Worm (Caenorhabditis elegans) whole organism, L3 larva: ENCODE results near the gene C49H3.4.

Experiments
- R02D3.7 ChIP-seq: fragments of 150-350 bp; optimal IDR thresholded peaks from 2 replicates; lab custom pipeline; 2014; ENCODE audit warnings: missing biosample characterization, missing genetic modification characterization
- ZK546.5 ChIP-seq: sonication (generic microtip); optimal IDR thresholded peaks from 2 replicates; lab custom pipeline; 2017; ENCODE audit warnings: missing biosample characterization, missing genetic modification characterization
- aly-2 ChIP-seq: fragments of 150-350 bp; optimal IDR thresholded peaks from 2 replicates; lab custom pipeline; 2014; ENCODE audit warnings: missing biosample characterization, missing genetic modification characterization
- ama-1 ChIP-seq: fragments of 150-350 bp; optimal IDR thresholded peaks from 2 replicates; lab custom pipeline; 2018
- ceh-16 ChIP-seq: sonication (generic microtip); optimal IDR thresholded peaks from 2 replicates; lab custom pipeline; 2017; ENCODE audit warnings: missing biosample characterization, missing genetic modification characterization
- ceh-28 ChIP-seq: fragments of 150-350 bp; optimal IDR thresholded peaks from 2 replicates; lab custom pipeline; 2014; ENCODE audit warnings: missing biosample characterization, missing genetic modification reagents, missing genetic modification characterization
- ceh-82 ChIP-seq: fragments of 150-350 bp; optimal IDR thresholded peaks from 2 replicates; lab custom pipeline; 2014; ENCODE audit warnings: missing biosample characterization, missing genetic modification characterization
- daf-12 ChIP-seq: fragments of 150-350 bp; optimal IDR thresholded peaks from 2 replicates; lab custom pipeline; 2014; ENCODE audit warnings: missing biosample characterization, missing genetic modification reagents, missing genetic modification characterization
- egl-27 ChIP-seq: sonication (generic microtip); optimal IDR thresholded peaks from 4 replicates; lab custom pipeline; 2017; ENCODE audit warnings: missing biosample characterization, missing genetic modification reagents, missing genetic modification characterization
- egl-5 ChIP-seq: fragments of 150-350 bp; optimal IDR thresholded peaks from 2 replicates; lab custom pipeline; 2017; ENCODE audit warnings: missing biosample characterization, missing genetic modification reagents, missing genetic modification characterization, inconsistent platforms
- elt-1 ChIP-seq: fragments of 150-350 bp; optimal IDR thresholded peaks from 2 replicates; lab custom pipeline; 2014; ENCODE audit warnings: missing biosample characterization, missing genetic modification characterization
- elt-2 ChIP-seq: sonication (generic microtip); optimal IDR thresholded peaks from 2 replicates; lab custom pipeline; 2016; ENCODE audit warnings: missing genetic modification reagents, mild to moderate bottlenecking, missing genetic modification characterization, missing compliant biosample characterization
- fkh-10 ChIP-seq: sonication (generic microtip); optimal IDR thresholded peaks from 2 replicates; lab custom pipeline; 2017; ENCODE audit warnings: missing biosample characterization, missing genetic modification reagents, missing genetic modification characterization
- fkh-2 ChIP-seq: fragments of 150-350 bp; optimal IDR thresholded peaks from 2 replicates; lab custom pipeline; 2014; ENCODE audit warnings: missing biosample characterization, missing genetic modification reagents, missing genetic modification characterization
- fos-1 ChIP-seq: fragments of 150-350 bp; optimal IDR thresholded peaks from 2 replicates; lab custom pipeline; 2014; ENCODE audit warnings: missing biosample characterization, missing genetic modification characterization
- hmg-11 ChIP-seq: sonication (generic microtip); optimal IDR thresholded peaks from 2 replicates; lab custom pipeline; 2016; ENCODE audit warnings: missing genetic modification characterization, missing compliant biosample characterization
- jun-1 ChIP-seq: fragments of 150-350 bp; optimal IDR thresholded peaks from 2 replicates; lab custom pipeline; 2014; ENCODE audit warnings: missing biosample characterization, missing genetic modification reagents, missing genetic modification characterization
- lin-15B ChIP-seq: fragments of 150-350 bp; optimal IDR thresholded peaks from 2 replicates; lab custom pipeline; 2014; ENCODE audit warnings: missing biosample characterization, missing genetic modification characterization
- lin-39 ChIP-seq: fragments of 150-350 bp; optimal IDR thresholded peaks from 2 replicates; lab custom pipeline; 2018; ENCODE audit warnings: missing biosample characterization, missing genetic modification reagents, missing genetic modification characterization
- mdl-1 ChIP-seq: fragments of 150-350 bp; optimal IDR thresholded peaks from 2 replicates; lab custom pipeline; 2014; ENCODE audit warnings: missing biosample characterization, missing genetic modification characterization
- mml-1 ChIP-seq: fragments of 150-350 bp; sonication (generic microtip); optimal IDR thresholded peaks from 3 replicates; lab custom pipeline; 2014; ENCODE audit warnings: missing biosample characterization, missing genetic modification characterization
- nfya-1 ChIP-seq: sonication (generic microtip); optimal IDR thresholded peaks from 2 replicates; lab custom pipeline; 2017; ENCODE audit warnings: missing genetic modification characterization, mild to moderate bottlenecking, missing compliant biosample characterization, antibody characterized with exemption, moderate library complexity; ENCODE audit not compliant: insufficient read depth
- nhr-11 ChIP-seq: fragments of 150-350 bp; optimal IDR thresholded peaks from 2 replicates; lab custom pipeline; 2014; ENCODE audit warnings: missing biosample characterization, missing genetic modification characterization
- nhr-12 ChIP-seq: fragments of 150-350 bp; optimal IDR thresholded peaks from 2 replicates; lab custom pipeline; 2014; ENCODE audit warnings: missing biosample characterization, missing genetic modification characterization
- nhr-23 ChIP-seq: fragments of 150-350 bp; optimal IDR thresholded peaks from 2 replicates; lab custom pipeline; 2014; ENCODE audit warnings: missing biosample characterization, missing genetic modification reagents, missing genetic modification characterization
- nhr-237 ChIP-seq: fragments of 150-350 bp; optimal IDR thresholded peaks from 2 replicates; lab custom pipeline; 2014; ENCODE audit warnings: missing biosample characterization, missing genetic modification characterization
- nhr-25 ChIP-seq: sonication (generic microtip); optimal IDR thresholded peaks from 2 replicates; lab custom pipeline; 2017; ENCODE audit warnings: missing biosample characterization, missing genetic modification characterization
- nhr-67 ChIP-seq: fragments of 150-350 bp; optimal IDR thresholded peaks from 2 replicates; lab custom pipeline; 2014; ENCODE audit warnings: missing biosample characterization, missing genetic modification characterization
- nhr-77 ChIP-seq: fragments of 150-350 bp; optimal IDR thresholded peaks from 2 replicates; lab custom pipeline; 2014; ENCODE audit warnings: missing biosample characterization, missing genetic modification characterization
- skn-1 ChIP-seq: fragments of 150-350 bp; optimal IDR thresholded peaks from 2 replicates; lab custom pipeline; 2014; ENCODE audit warnings: missing biosample characterization, missing genetic modification characterization
- snpc-4 ChIP-seq: fragments of 150-350 bp; optimal IDR thresholded peaks from 2 replicates; lab custom pipeline; 2014; ENCODE audit warnings: missing biosample characterization, missing genetic modification characterization
- tbx-2 ChIP-seq: sonication (generic microtip); optimal IDR thresholded peaks from 2 replicates; lab custom pipeline; 2016; ENCODE audit warnings: mild to moderate bottlenecking, missing genetic modification characterization, missing compliant biosample characterization
- unc-39 ChIP-seq: sonication (generic microtip); optimal IDR thresholded peaks from 4 replicates; lab custom pipeline; 2017; ENCODE audit warnings: missing biosample characterization, missing genetic modification characterization
- ztf-11 ChIP-seq: fragments of 150-350 bp; optimal IDR thresholded peaks from 2 replicates; lab custom pipeline; 2014; ENCODE audit warnings: missing biosample characterization, missing genetic modification characterization

The C49H3.4 gene

DNA sequence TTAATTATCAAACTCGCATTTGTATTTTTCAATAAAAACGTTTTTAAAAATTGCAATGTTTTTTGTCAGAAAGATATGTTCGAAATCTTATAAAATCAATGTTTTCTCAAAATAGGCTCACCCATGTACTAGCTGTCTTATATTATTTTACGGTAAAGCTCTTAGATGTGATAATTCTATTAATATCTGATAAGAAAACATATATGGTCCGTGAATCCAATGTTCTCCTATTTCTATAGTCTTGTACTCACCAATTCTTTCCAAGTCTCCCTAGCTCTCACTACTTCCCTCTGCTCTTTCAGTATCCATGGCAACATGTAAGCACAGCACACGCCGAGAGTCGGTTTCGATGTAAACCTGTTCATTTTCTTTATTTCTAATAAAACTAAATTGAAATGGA, 18.6 kb downstream of the C49H3.4 start, which contains the start of gene bbs-2:
Gene bbs-2 (plus strand): TSS at position 301 of the 400 bp plus-strand sequence.
- no peak for TF ChIP-seq fkh-2 (tag; lab: Kevin White, UChicago)
- TF ChIP-seq skn-1: no peak
- no peak for TF ChIP-seq ceh-82 (tag; lab: Kevin White, UChicago)
- TF ChIP-seq fkh-10 (GFP tag; lab: Kevin White, UChicago): no peak
- TF ChIP-seq nhr-23: no peak
- TF ChIP-seq nhr-237 (tag; lab: Kevin White, UChicago): no peak
- TF ChIP-seq ceh-28 (tag; lab: Kevin White, UChicago): no peak
- TF ChIP-seq nhr-11: no peak
- TF ChIP-seq nhr-77: no peak
- no peak for TF ChIP-seq jun-1 (tag; lab: Kevin White, UChicago)
- TF ChIP-seq tbx-2: no peak
- TF ChIP-seq mdl-1 (tag; lab: Kevin White, UChicago): no peak
- no peak for TF ChIP-seq elt-1 (tag; lab: Kevin White, UChicago)
- TF ChIP-seq ztf-11 (tag; lab: Kevin White, UChicago): no peak
- no peak for TF ChIP-seq aly-2 (tag; lab: Kevin White, UChicago)
- no peak for TF ChIP-seq egl-27 (tag; lab: Kevin White, UChicago)
- TF ChIP-seq fos-1 (tag; lab: Kevin White, UChicago): no peak
- no peak for TF ChIP-seq ZK546.5 (tag; lab: Kevin White, UChicago)
- no peak for TF ChIP-seq hmg-11 (tag; lab: Kevin White, UChicago)
- TF ChIP-seq mml-1 (tag; lab: Kevin White, UChicago): no peak

DNA sequence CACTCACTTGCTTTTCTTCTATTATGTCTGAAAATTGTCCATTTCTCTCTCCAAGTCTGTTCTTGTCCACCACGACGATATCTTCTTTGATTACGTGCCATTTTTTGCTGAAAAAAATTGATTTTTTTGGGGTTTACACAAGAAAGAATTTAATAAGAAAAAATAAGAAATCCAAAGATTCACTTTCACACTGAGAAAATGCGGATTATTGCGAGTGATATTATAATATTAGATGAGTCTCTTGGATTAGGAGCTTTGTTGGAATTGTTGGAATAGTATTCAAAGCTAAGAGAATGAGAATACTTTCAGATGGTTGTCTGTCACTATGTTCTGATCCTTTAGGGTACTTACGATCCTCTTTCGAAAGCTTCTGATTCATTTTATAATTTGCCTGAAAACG, 23.7 kb downstream of the C49H3.4 start, which contains the start of gene F20D12.7:
Gene F20D12.7 (minus strand): TSS at position 101 of the 400 bp plus-strand sequence.
- no peak for TF ChIP-seq nhr-67 (tag; lab: Kevin White, UChicago)

DNA sequence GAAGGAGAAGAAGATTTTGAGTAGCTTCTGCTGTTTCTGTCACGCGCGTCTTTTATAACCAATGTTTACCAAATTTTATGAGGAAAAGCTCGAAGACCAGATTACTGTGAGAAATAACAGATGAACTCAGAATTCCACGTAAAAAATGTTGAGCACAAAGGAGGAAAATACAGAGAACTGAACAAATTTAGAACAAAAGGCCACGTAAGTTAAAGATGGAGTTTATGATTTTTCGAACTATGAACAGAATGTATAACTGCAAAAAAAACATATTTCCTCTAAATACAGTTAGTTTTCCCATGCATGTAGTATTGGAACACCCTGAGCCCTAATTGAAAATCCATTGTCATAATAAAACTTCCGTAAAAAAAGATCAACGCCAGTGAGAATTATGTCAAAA, 25.8 kb downstream of the C49H3.4 start, which contains the start of gene exc-9:
Gene exc-9 (minus strand): TSS at position 101 of the 400 bp plus-strand sequence.
- TF ChIP-seq aly-2 (tag; lab: Kevin White, UChicago): no peak
- no peak for TF ChIP-seq elt-2 (tag; lab: Kevin White, UChicago)
- no peak for TF ChIP-seq egl-27 (tag; lab: Kevin White, UChicago)
- no peak for TF ChIP-seq lin-15B (tag; lab: Kevin White, UChicago)
- no peak for TF ChIP-seq tbx-2
- no peak for TF ChIP-seq daf-12 (tag; lab: Kevin White, UChicago)
- TF ChIP-seq, all 47 proteins: peak for 0

DNA sequence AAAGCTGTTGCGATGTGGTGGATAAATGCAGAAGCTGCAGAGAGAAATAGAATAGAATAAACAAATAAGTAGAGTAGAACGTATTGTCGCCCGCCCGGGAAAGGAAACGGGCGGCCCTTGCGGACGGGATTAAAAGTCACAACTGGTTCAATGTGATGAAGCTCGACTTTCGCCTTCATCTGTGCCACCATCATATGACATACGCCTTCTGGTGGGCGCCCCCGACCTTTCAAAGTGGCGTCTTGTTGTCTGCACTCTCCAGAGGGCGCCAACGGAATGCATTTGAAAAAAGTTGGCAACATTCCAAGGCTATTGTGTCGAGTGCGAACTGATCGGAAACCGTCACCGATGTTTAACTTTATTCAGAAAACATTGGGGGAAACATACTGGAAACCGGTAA, 28.2 kb downstream of the C49H3.4 start:
- TF ChIP-seq fos-1 (tag; lab: Kevin White, UChicago) (no peak), elt-1 (tag; lab: Kevin White, UChicago) (no peak), fkh-10 (GFP tag; lab: Kevin White, UChicago) (no peak), snpc-4 (tag; lab: Kevin White, UChicago) (no peak), lin-39 (tag; lab: Kevin White, UChicago) (peak; percentile 19), hmg-11 (tag; lab: Kevin White, UChicago) (no peak), nhr-12 (tag; lab: Kevin White, UChicago) (no peak), ceh-16 (tag; lab: Kevin White, UChicago) (no peak), elt-2 (tag; lab: Kevin White, UChicago) (no peak), nhr-25 (peak; percentile 76), egl-5 (tag; lab: Kevin White, UChicago) (no peak), unc-39 (no peak), nfya-1 (tag; lab: Kevin White, UChicago) (peak; percentile 33), daf-12 (tag; lab: Kevin White, UChicago) (no peak), ama-1 (lab: Kevin White, UChicago) (no peak), R02D3.7 (tag; lab: Kevin White, UChicago) (no peak), fkh-2 (tag; lab: Kevin White, UChicago) (no peak), ztf-11 (tag; lab: Kevin White, UChicago) (no peak), ceh-82 (tag; lab: Kevin White, UChicago) (no peak), ceh-28 (tag; lab: Kevin White, UChicago) (no peak), nhr-77 (no peak), nhr-23 (peak; percentile 9)
- TF ChIP-seq, all 47 proteins: peak for 4

DNA sequence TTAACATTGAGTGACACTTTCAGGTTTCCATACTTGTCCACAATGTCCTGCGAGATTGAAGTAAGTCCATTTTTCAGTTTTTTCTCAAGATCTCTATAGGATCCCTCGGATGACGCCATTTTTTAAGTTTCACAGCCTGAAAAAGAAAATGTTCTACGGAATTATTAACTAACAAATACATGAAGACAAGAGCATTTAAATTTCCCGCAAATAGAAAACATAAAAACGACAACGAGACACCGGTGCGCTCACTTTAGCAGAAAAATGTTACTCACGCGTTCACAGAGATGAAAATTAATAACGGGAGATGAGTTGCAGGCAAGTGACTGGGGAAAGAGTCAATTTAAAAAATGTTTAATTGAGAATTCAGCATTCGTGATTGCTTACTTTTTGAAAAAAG, 31.4 kb downstream of the C49H3.4 start, which contains the start of gene czw-1:
Gene czw-1 (minus strand): TSS at position 369 of the 400 bp plus-strand sequence.
- TF ChIP-seq nhr-25 (no peak), hmg-11 (tag; lab: Kevin White, UChicago) (no peak), aly-2 (tag; lab: Kevin White, UChicago) (no peak), nfya-1 (tag; lab: Kevin White, UChicago) (no peak), daf-12 (tag; lab: Kevin White, UChicago) (no peak), ama-1 (lab: Kevin White, UChicago) (no peak)
